Worm (Caenorhabditis elegans) whole organism, mixed stage, embryonic: ENCODE measurements around the gene clec-67.

Experiments used
- lsy-2 ChIP-seq: fragments of 150-350 bp; optimal IDR thresholded peaks from 2 replicates; lab custom pipeline; 2014; ENCODE audit warnings: missing biosample characterization, missing genetic modification characterization
- mab-5 ChIP-seq: fragments of 150-350 bp; optimal IDR thresholded peaks from 2 replicates; lab custom pipeline; 2014; ENCODE audit warnings: missing biosample characterization, missing genetic modification characterization
- unc-39 ChIP-seq: fragments of 150-350 bp; optimal IDR thresholded peaks from 2 replicates; lab custom pipeline; 2014; ENCODE audit warnings: missing biosample characterization, missing genetic modification characterization

- TF ChIP-seq unc-39 (tag; lab: Kevin White, UChicago) (no peak), lsy-2 (tag; lab: Kevin White, UChicago) (no peak), mab-5 (tag; lab: Kevin White, UChicago) (no peak)
These were observed 4.6 kb upstream of the clec-67 start, which contains the start of gene F56D6.14 for ce11 chrIV:3917405-3917804.
